Fruit fly (Drosophila melanogaster) whole organism, embryonic: Measurements from ENCODE around the gene Sfp26Ad.

Experiments
- CG10462 ChIP-seq: fragments of 200-800 bp; sonication (Bioruptor generic); optimal IDR thresholded peaks from 2 replicates; lab custom pipeline; 2016; ENCODE audit warnings: missing biosample characterization, missing genetic modification characterization
- CG12299 ChIP-seq: fragments of 200-800 bp; sonication (Bioruptor generic); optimal IDR thresholded peaks from 2 replicates; lab custom pipeline; 2018; ENCODE audit warnings: missing biosample characterization, mild to moderate bottlenecking, missing genetic modification characterization
- CG13894 ChIP-seq: fragments of 200-800 bp; sonication (Bioruptor generic); optimal IDR thresholded peaks from 3 replicates; lab custom pipeline; 2018; ENCODE audit warnings: missing biosample characterization, mild to moderate bottlenecking, missing genetic modification characterization, moderate library complexity
- CG14050 ChIP-seq: fragments of 200-800 bp; sonication (Bioruptor generic); IDR thresholded peaks from 3 replicates; pipeline ENCODE4 v1.3.6; 2022; ENCODE audit warnings: missing biosample characterization, missing genetic modification characterization
- CG15073 ChIP-seq: fragments of 200-800 bp; sonication (Bioruptor generic); optimal IDR thresholded peaks from 2 replicates; lab custom pipeline; 2016; ENCODE audit warnings: missing biosample characterization, missing genetic modification characterization
- CG15514 ChIP-seq: fragments of 200-800 bp; sonication (Bioruptor generic); optimal IDR thresholded peaks from 3 replicates; lab custom pipeline; 2017; ENCODE audit warnings: missing biosample characterization, missing genetic modification characterization, mild to moderate bottlenecking, moderate library complexity, missing genetic modification reagents
- CG16813 ChIP-seq: fragments of 200-800 bp; sonication (Bioruptor generic); IDR thresholded peaks from 3 replicates; pipeline ENCODE4 v1.3.6; 2022; ENCODE audit warnings: missing biosample characterization, missing genetic modification characterization; ENCODE audit not compliant: partially characterized antibody
- CG17612 ChIP-seq: fragments of 200-800 bp; sonication (Bioruptor generic); IDR thresholded peaks from 2 replicates; pipeline ENCODE4 v1.3.6; 2022; ENCODE audit warnings: missing biosample characterization, missing genetic modification characterization
- CG18476 ChIP-seq: fragments of 200-800 bp; sonication (Bioruptor generic); optimal IDR thresholded peaks from 2 replicates; lab custom pipeline; 2016; ENCODE audit warnings: missing biosample characterization, mild to moderate bottlenecking, missing genetic modification characterization
- CG18599 ChIP-seq: fragments of 200-800 bp; sonication (Bioruptor generic); optimal IDR thresholded peaks from 3 replicates; lab custom pipeline; 2017; ENCODE audit warnings: missing biosample characterization, missing genetic modification characterization, mild to moderate bottlenecking, moderate library complexity, missing genetic modification reagents
- CG2678 ChIP-seq: fragments of 200-800 bp; sonication (Bioruptor generic); optimal IDR thresholded peaks from 3 replicates; lab custom pipeline; 2019; ENCODE audit warnings: missing biosample characterization, mild to moderate bottlenecking, missing genetic modification characterization, moderate library complexity
- CG30020 ChIP-seq: fragments of 200-800 bp; optimal IDR thresholded peaks from 2 replicates; lab custom pipeline; 2019; ENCODE audit warnings: missing biosample characterization, mild to moderate bottlenecking, missing genetic modification characterization, moderate library complexity
- CG31388 ChIP-seq: fragments of 200-800 bp; sonication (Bioruptor generic); optimal IDR thresholded peaks from 2 replicates; lab custom pipeline; 2016; ENCODE audit warnings: missing biosample characterization, missing genetic modification characterization
- CG3281 ChIP-seq: fragments of 200-800 bp; sonication (Bioruptor generic); optimal IDR thresholded peaks from 3 replicates; lab custom pipeline; 2017; ENCODE audit warnings: missing biosample characterization, mild to moderate bottlenecking, missing genetic modification characterization
- CG42726 ChIP-seq: fragments of 200-800 bp; sonication (Bioruptor generic); IDR thresholded peaks from 2 replicates; pipeline ENCODE4 v1.3.6; 2022; ENCODE audit warnings: missing biosample characterization, missing genetic modification characterization; ENCODE audit not compliant: partially characterized antibody
- CG4282 ChIP-seq: fragments of 200-800 bp; sonication (Bioruptor generic); optimal IDR thresholded peaks from 2 replicates; lab custom pipeline; 2016; ENCODE audit warnings: missing biosample characterization, missing genetic modification characterization
- CG4360 ChIP-seq: fragments of 200-800 bp; sonication (Bioruptor generic); IDR thresholded peaks from 2 replicates; pipeline ENCODE4 v1.3.6; 2022; ENCODE audit warnings: missing biosample characterization, missing genetic modification characterization
- CG4404 ChIP-seq: fragments of 200-800 bp; sonication (Bioruptor generic); IDR thresholded peaks from 2 replicates; pipeline ENCODE4 v1.3.6; 2022; ENCODE audit warnings: missing biosample characterization, missing genetic modification characterization
- CG6175 ChIP-seq: fragments of 200-800 bp; sonication (Bioruptor generic); IDR thresholded peaks from 3 replicates; pipeline ENCODE4 v1.3.6; 2022; ENCODE audit warnings: missing biosample characterization, missing genetic modification characterization
- CG7271 ChIP-seq: fragments of 200-800 bp; sonication (Bioruptor generic); optimal IDR thresholded peaks from 2 replicates; lab custom pipeline; 2018; ENCODE audit warnings: missing biosample characterization, mild to moderate bottlenecking, missing genetic modification characterization, moderate library complexity
- Dip2 ChIP-seq: fragments of 200-800 bp; sonication (Bioruptor generic); IDR thresholded peaks from 2 replicates; pipeline ENCODE4 v1.3.6; 2022; ENCODE audit warnings: missing biosample characterization, missing genetic modification characterization
- Dref ChIP-seq: fragments of 200-800 bp; sonication (Bioruptor generic); IDR thresholded peaks from 2 replicates; pipeline ENCODE4 v1.3.6; 2022; ENCODE audit warnings: missing biosample characterization, missing genetic modification characterization
- Kr ChIP-seq: fragments of 200-800 bp; sonication (Bioruptor generic); optimal IDR thresholded peaks from 2 replicates; lab custom pipeline; 2017; ENCODE audit warnings: missing biosample characterization, mild to moderate bottlenecking, missing genetic modification characterization
- Side ChIP-seq: fragments of 200-800 bp; sonication (Bioruptor generic); optimal IDR thresholded peaks from 2 replicates; lab custom pipeline; 2016; ENCODE audit warnings: missing biosample characterization, missing genetic modification characterization
- Sox100B ChIP-seq: fragments of 200-800 bp; sonication (Bioruptor generic); optimal IDR thresholded peaks from 3 replicates; lab custom pipeline; 2018; ENCODE audit warnings: missing biosample characterization, mild to moderate bottlenecking, missing genetic modification characterization
- Stat92E ChIP-seq, 3 experiments: fragments of >200 bp in 2 of 3; fragments of 200-800 bp in 1 of 3; sonication (Bioruptor generic) in 1 of 3; optimal IDR thresholded peaks; 2 replicates each; lab custom pipeline; 2017 to 2019; ENCODE audit warnings: missing biosample characterization in 3 of 3, missing genetic modification characterization in 3 of 3, mild to moderate bottlenecking in 1 of 3, moderate library complexity in 1 of 3
- TFAM ChIP-seq: fragments of 200-800 bp; sonication (Bioruptor generic); optimal IDR thresholded peaks from 2 replicates; lab custom pipeline; 2017; ENCODE audit warnings: missing biosample characterization, missing genetic modification characterization, inconsistent platforms
- Taf1 ChIP-seq: fragments of 200-800 bp; sonication (Bioruptor generic); IDR thresholded peaks from 2 replicates; pipeline ENCODE4 v1.3.6; 2022; ENCODE audit warnings: missing biosample characterization, missing genetic modification characterization
- Tbp ChIP-seq: fragments of >200 bp; optimal IDR thresholded peaks from 2 replicates; lab custom pipeline; 2018; ENCODE audit warnings: missing biosample characterization, missing genetic modification characterization
- ac ChIP-seq: fragments of 200-800 bp; sonication (Bioruptor generic); optimal IDR thresholded peaks from 3 replicates; lab custom pipeline; 2017; ENCODE audit warnings: missing biosample characterization, mild to moderate bottlenecking, missing genetic modification characterization
- bab2 ChIP-seq: fragments of 200-800 bp; sonication (Bioruptor generic); optimal IDR thresholded peaks from 2 replicates; lab custom pipeline; 2016; ENCODE audit warnings: missing biosample characterization, missing genetic modification characterization
- bigmax ChIP-seq: fragments of 200-800 bp; sonication (Bioruptor generic); optimal IDR thresholded peaks from 2 replicates; lab custom pipeline; 2018; ENCODE audit warnings: missing biosample characterization, mild to moderate bottlenecking, missing genetic modification characterization
- chn ChIP-seq: fragments of 200-800 bp; sonication (Bioruptor generic); optimal IDR thresholded peaks from 2 replicates; lab custom pipeline; 2016; ENCODE audit warnings: missing biosample characterization, missing genetic modification characterization
- da ChIP-seq: fragments of 200-800 bp; sonication (Bioruptor generic); optimal IDR thresholded peaks from 2 replicates; lab custom pipeline; 2016; ENCODE audit warnings: missing biosample characterization, missing genetic modification characterization
- esg ChIP-seq: fragments of 200-800 bp; sonication (Bioruptor generic); conservative IDR thresholded peaks from 2 replicates; pipeline ENCODE4 v1.3.6; 2022; ENCODE audit warnings: missing biosample characterization, missing genetic modification characterization
- eyg ChIP-seq: fragments of 200-800 bp; sonication (Bioruptor generic); optimal IDR thresholded peaks from 3 replicates; lab custom pipeline; 2016; ENCODE audit warnings: missing biosample characterization, missing genetic modification characterization
- gfzf ChIP-seq: fragments of 200-800 bp; sonication (Bioruptor generic); optimal IDR thresholded peaks from 2 replicates; lab custom pipeline; 2016; ENCODE audit warnings: missing biosample characterization, mild to moderate bottlenecking, missing genetic modification characterization, moderate library complexity
- h ChIP-seq: fragments of >200 bp; optimal IDR thresholded peaks from 2 replicates; lab custom pipeline; 2017
- her ChIP-seq: fragments of 200-800 bp; sonication (Bioruptor generic); optimal IDR thresholded peaks from 2 replicates; lab custom pipeline; 2016; ENCODE audit warnings: missing biosample characterization, missing genetic modification characterization
- hkb ChIP-seq, 2 experiments: fragments of 200-800 bp in 1 of 2; fragments of >200 bp in 1 of 2; sonication (Bioruptor generic) in 1 of 2; IDR thresholded peaks in 1 of 2; optimal IDR thresholded peaks in 1 of 2; 2 replicates each; pipeline versions ENCODE4 v1.3.6 to Lab custom; 2017 to 2022; ENCODE audit warnings: missing biosample characterization in 1 of 2, missing genetic modification characterization in 1 of 2
- ind ChIP-seq: fragments of 200-800 bp; sonication (Bioruptor generic); optimal IDR thresholded peaks from 3 replicates; lab custom pipeline; 2016; ENCODE audit warnings: missing biosample characterization, missing genetic modification characterization
- inv ChIP-seq: fragments of 200-800 bp; sonication (Bioruptor generic); IDR thresholded peaks from 2 replicates; pipeline ENCODE4 v1.3.6; 2022; ENCODE audit warnings: missing biosample characterization, missing genetic modification characterization; ENCODE audit not compliant: partially characterized antibody
- kah ChIP-seq: fragments of 200-800 bp; sonication (Bioruptor generic); optimal IDR thresholded peaks from 2 replicates; lab custom pipeline; 2018; ENCODE audit warnings: missing biosample characterization, mild to moderate bottlenecking, missing genetic modification characterization
- pho ChIP-seq: fragments of 200-800 bp; sonication (Bioruptor generic); optimal IDR thresholded peaks from 2 replicates; lab custom pipeline; 2016; ENCODE audit warnings: missing biosample characterization, missing genetic modification characterization
- tup ChIP-seq: fragments of 200-800 bp; sonication (Bioruptor generic); optimal IDR thresholded peaks from 2 replicates; lab custom pipeline; 2016; ENCODE audit warnings: missing biosample characterization, mild to moderate bottlenecking, missing genetic modification characterization, moderate library complexity
- tx ChIP-seq: fragments of 200-800 bp; sonication (Bioruptor generic); optimal IDR thresholded peaks from 2 replicates; lab custom pipeline; 2016; ENCODE audit warnings: missing biosample characterization, missing genetic modification characterization
- vvl ChIP-seq: fragments of 200-800 bp; sonication (Bioruptor generic); IDR thresholded peaks from 2 replicates; pipeline ENCODE4 v1.3.6; 2022; ENCODE audit warnings: missing biosample characterization, missing genetic modification characterization
- wdn ChIP-seq: fragments of 200-800 bp; sonication (Bioruptor generic); IDR thresholded peaks from 2 replicates; pipeline ENCODE4 v1.3.6; 2022; ENCODE audit warnings: missing biosample characterization, missing genetic modification characterization
- wek ChIP-seq: fragments of 200-800 bp; sonication (Bioruptor generic); optimal IDR thresholded peaks from 3 replicates; lab custom pipeline; 2018; ENCODE audit warnings: missing biosample characterization, mild to moderate bottlenecking, missing genetic modification characterization, moderate library complexity

Sfp26Ad gene

DNA sequence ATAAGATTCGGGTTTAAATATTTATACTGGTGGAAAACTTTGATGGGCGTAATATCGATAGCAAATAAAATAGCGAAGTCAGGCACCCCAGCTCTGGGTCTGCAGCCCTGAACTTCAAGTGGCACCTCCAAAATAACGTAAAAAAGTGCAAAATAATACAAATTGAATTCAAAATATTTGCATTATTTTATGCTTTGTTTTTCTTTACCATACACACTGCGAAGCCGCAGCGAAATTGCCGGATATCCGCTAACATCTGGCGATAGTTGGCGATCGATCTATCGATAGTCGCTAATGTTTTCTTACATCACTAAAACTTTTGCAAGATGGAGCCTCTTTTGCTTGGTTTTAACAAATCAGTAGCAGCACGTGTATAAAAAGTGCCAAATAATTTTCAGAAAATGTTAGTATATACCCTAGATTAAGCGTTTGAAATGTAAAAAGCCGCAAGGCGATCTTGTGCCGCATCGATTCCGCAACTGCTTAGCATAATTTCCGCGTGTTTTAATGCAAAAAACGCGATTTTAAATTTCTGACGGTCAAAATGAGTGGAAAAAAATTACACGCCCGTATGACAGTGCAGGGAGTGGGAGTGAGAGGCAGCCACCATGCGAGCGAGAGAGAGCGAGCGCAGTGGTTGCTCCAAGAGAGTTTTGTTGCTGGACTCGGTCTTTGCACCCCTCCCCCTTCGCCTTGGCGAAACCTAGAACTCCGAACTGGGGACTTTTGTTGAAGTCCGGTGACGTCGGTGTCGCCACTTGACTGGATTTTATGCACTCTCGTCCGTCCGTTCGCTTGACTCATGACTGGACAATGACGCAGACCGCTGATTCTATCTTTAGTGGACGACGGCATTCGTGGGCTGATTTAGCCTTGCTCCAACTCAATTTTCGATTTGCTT is 38.6 kb upstream of the Sfp26Ad start, which contains the start of gene eIF4A (continued):
- TF ChIP-seq bigmax (GFP tag; lab: Kevin White, UChicago) (peak; percentile 40), CG4360 (no peak), Taf1 (GFP tag; lab: Robert Waterston, UW) (no peak), CG3281 (GFP tag; lab: Kevin White, UChicago) (no peak), CG17612 (GFP tag; lab: Robert Waterston, UW) (no peak), tup (no peak), gfzf (GFP tag; lab: Kevin White, UChicago) (no peak), CG16813 (no peak), hkb (optimal IDR thresholded peaks at IDR 0.05; lab: Kevin White, UChicago) (peak; percentile 41), hkb (GFP tag; IDR thresholded peaks at IDR 0.05; lab: Robert Waterston, UW) (no peak), eyg (GFP tag; lab: Kevin White, UChicago) (no peak), Kr (GFP tag; lab: Kevin White, UChicago) (no peak), CG13894 (tag; lab: Kevin White, UChicago) (no peak), vvl (no peak), CG7271 (tag; lab: Kevin White, UChicago) (peak; percentile 45), pho (GFP tag; lab: Kevin White, UChicago) (no peak), wdn (no peak), da (GFP tag; lab: Kevin White, UChicago) (no peak), CG15073 (GFP tag; lab: Kevin White, UChicago) (no peak), CG42726 (GFP tag; lab: Robert Waterston, UW) (no peak), h (lab: Kevin White, UChicago) (no peak), ac (GFP tag; lab: Kevin White, UChicago) (no peak), CG10462 (GFP tag; lab: Kevin White, UChicago) (no peak), Tbp (GFP tag; lab: Kevin White, UChicago) (no peak), bab2 (GFP tag; lab: Kevin White, UChicago) (no peak), wek (GFP tag; lab: Kevin White, UChicago) (peak; percentile 38), inv (GFP tag; lab: Robert Waterston, UW) (no peak), CG2678 (peak; percentile 15), CG4282 (GFP tag; lab: Kevin White, UChicago) (no peak), CG30020 (peak; percentile 66), kah (GFP tag; lab: Kevin White, UChicago) (peak; percentile 96), Stat92E (GFP tag; optimal IDR thresholded peaks at IDR 0.05; lab: Kevin White, UChicago) (peak in 1 of 3 experiments; percentile 2), her (GFP tag; lab: Kevin White, UChicago) (no peak), Side (GFP tag; lab: Kevin White, UChicago) (no peak), esg (GFP tag; lab: Robert Waterston, UW) (no peak), Dip2 (GFP tag; lab: Robert Waterston, UW) (no peak), CG31388 (GFP tag; lab: Kevin White, UChicago) (no peak), chn (no peak), Sox100B (no peak), tx (GFP tag; lab: Kevin White, UChicago) (no peak), CG18599 (GFP tag; lab: Kevin White, UChicago) (peak; percentile 11), Dref (GFP tag; lab: Robert Waterston, UW) (no peak), CG6175 (GFP tag; lab: Robert Waterston, UW) (no peak), CG18476 (GFP tag; lab: Kevin White, UChicago) (no peak), CG4404 (no peak), TFAM (no peak), CG15514 (GFP tag; lab: Kevin White, UChicago) (peak; percentile 41), CG14050 (GFP tag; lab: Robert Waterston, UW) (no peak), CG12299 (tag; lab: Kevin White, UChicago) (peak; percentile 10), ind (no peak)
